Worm (Caenorhabditis elegans) whole organism, young adult: Measurements from ENCODE around the gene pqn-37.

Source experiments
- F52B5.7 ChIP-seq: sonication (generic microtip); optimal IDR thresholded peaks from 2 replicates; lab custom pipeline; 2016; ENCODE audit warnings: mild to moderate bottlenecking, missing genetic modification characterization, missing compliant biosample characterization
- F57A8.1 ChIP-seq: fragments of 200-800 bp; sonication (Bioruptor generic); optimal IDR thresholded peaks from 2 replicates; lab custom pipeline; 2018; ENCODE audit warnings: mild to moderate bottlenecking, missing genetic modification characterization, moderate library complexity, missing compliant biosample characterization
- Y53G8AR.9 ChIP-seq: fragments of 200-800 bp; sonication (Bioruptor generic); conservative IDR thresholded peaks from 2 replicates; pipeline ENCODE4 v1.3.6; 2022; ENCODE audit warnings: missing genetic modification reagents, missing genetic modification characterization, missing compliant biosample characterization
- aptf-2 ChIP-seq: fragments of 200-800 bp; sonication (Bioruptor generic); conservative IDR thresholded peaks from 2 replicates; pipeline ENCODE4 v1.3.6; 2022; ENCODE audit warnings: missing genetic modification reagents, missing genetic modification characterization, missing compliant biosample characterization
- bed-2 ChIP-seq: fragments of 200-800 bp; sonication (Bioruptor generic); IDR thresholded peaks from 2 replicates; pipeline ENCODE4 v1.3.6; 2022; ENCODE audit warnings: missing genetic modification reagents, missing genetic modification characterization, missing compliant biosample characterization
- ekl-4 ChIP-seq: fragments of 200-800 bp; sonication (Bioruptor generic); IDR thresholded peaks from 2 replicates; pipeline ENCODE4 v1.3.6; 2022; ENCODE audit warnings: missing genetic modification reagents, missing genetic modification characterization, missing compliant biosample characterization
- madf-3 ChIP-seq: fragments of 200-800 bp; sonication (Bioruptor generic); IDR thresholded peaks from 2 replicates; pipeline ENCODE4 v1.3.6; 2022; ENCODE audit warnings: missing genetic modification reagents, missing genetic modification characterization, missing compliant biosample characterization
- nfya-2 ChIP-seq: fragments of 200-800 bp; sonication (Bioruptor generic); IDR thresholded peaks from 2 replicates; pipeline ENCODE4 v1.3.6; 2022; ENCODE audit warnings: missing genetic modification reagents, missing genetic modification characterization, missing compliant biosample characterization
- nhr-179 ChIP-seq: sonication (generic microtip); optimal IDR thresholded peaks from 2 replicates; lab custom pipeline; 2016; ENCODE audit warnings: mild to moderate bottlenecking, missing genetic modification characterization, missing compliant biosample characterization
- nhr-90 ChIP-seq: sonication (generic microtip); optimal IDR thresholded peaks from 2 replicates; lab custom pipeline; 2016; ENCODE audit warnings: missing genotype, mild to moderate bottlenecking, missing genetic modification characterization, missing compliant biosample characterization
- snpc-4 ChIP-seq, 5 experiments: fragments of 150-350 bp in 1 of 5; sonication (generic microtip) in 4 of 5; optimal IDR thresholded peaks; 2 replicates each; lab custom pipeline; 2014 to 2018; ENCODE audit warnings: missing genetic modification characterization in 5 of 5, missing biosample characterization in 3 of 5, antibody characterized with exemption in 2 of 5, mild to moderate bottlenecking in 2 of 5, missing compliant biosample characterization in 2 of 5, missing genotype in 2 of 5, moderate library complexity in 2 of 5, missing genetic modification reagents in 1 of 5
- tbp1 ChIP-seq: fragments of 200-800 bp; sonication (Bioruptor generic); optimal IDR thresholded peaks from 2 replicates; lab custom pipeline; 2018; ENCODE audit warnings: mild to moderate bottlenecking, missing genetic modification characterization, missing compliant biosample characterization

DNA sequence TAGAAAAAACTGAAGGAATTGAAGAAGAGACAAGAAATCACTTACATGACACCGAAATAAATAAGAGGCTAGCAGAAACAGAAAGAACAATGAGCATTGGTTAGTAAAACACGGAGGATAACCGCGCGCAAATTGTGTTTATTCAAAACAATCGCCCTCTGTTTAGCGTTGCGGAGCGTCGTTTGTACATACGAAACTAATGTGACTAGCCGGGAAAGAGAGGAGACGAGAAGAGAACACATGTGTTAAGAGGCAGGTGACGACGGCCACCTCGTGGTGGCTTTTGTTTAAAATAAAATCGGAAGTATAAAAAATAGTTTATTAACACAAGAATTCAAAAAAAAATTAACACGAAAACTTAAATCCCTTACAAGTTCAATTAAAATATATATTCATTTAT, 4.5 kb downstream of the pqn-37 start, which contains the start of gene F40F4.7:
- TF ChIP-seq F57A8.1: no peak
- TF ChIP-seq nhr-179 (tag; lab: Kevin White, UChicago): no peak
- TF ChIP-seq F52B5.7: no peak
- peak; percentile 3 for TF ChIP-seq tbp1
- TF ChIP-seq bed-2: no peak
- no peak for TF ChIP-seq snpc-4 (GFP tag; optimal IDR thresholded peaks at IDR 0.05; lab: Kevin White, UChicago)
- TF ChIP-seq snpc-4 (tag; optimal IDR thresholded peaks at IDR 0.05; lab: Kevin White, UChicago): no peak
- no peak for TF ChIP-seq madf-3
- no peak for TF ChIP-seq aptf-2 (GFP tag; lab: Robert Waterston, UW)
- no peak for TF ChIP-seq ekl-4 (GFP tag; lab: Robert Waterston, UW)
- TF ChIP-seq Y53G8AR.9 (GFP tag; lab: Robert Waterston, UW): 0 out of 2 replicates have a peak, but pooled peaks have one; percentile 39
- no peak for TF ChIP-seq nfya-2 (GFP tag; lab: Robert Waterston, UW)
- no peak for TF ChIP-seq nhr-90 (tag; lab: Kevin White, UChicago)
